Fruit fly (Drosophila melanogaster) whole organism, pupa: ENCODE measurements around the gene Ccz1.

Experiments used
- CG12605 ChIP-seq: fragments of 200-800 bp; sonication (Bioruptor generic); IDR thresholded peaks from 2 replicates; pipeline ENCODE4 v1.3.6; 2022; ENCODE audit warnings: missing biosample characterization, missing genetic modification characterization
- CG13204 ChIP-seq: fragments of 200-800 bp; sonication (Bioruptor generic); optimal IDR thresholded peaks from 2 replicates; lab custom pipeline; 2018; ENCODE audit warnings: missing biosample characterization, mild to moderate bottlenecking, missing genetic modification characterization, moderate library complexity
- CG14655 ChIP-seq: fragments of 200-800 bp; sonication (Bioruptor generic); optimal IDR thresholded peaks from 3 replicates; lab custom pipeline; 2017; ENCODE audit warnings: mild to moderate bottlenecking, missing biosample characterization, missing genetic modification reagents, missing genetic modification characterization
- CG15710 ChIP-seq: fragments of 200-800 bp; sonication (Bioruptor generic); optimal IDR thresholded peaks from 2 replicates; lab custom pipeline; 2018; ENCODE audit warnings: missing biosample characterization, mild to moderate bottlenecking, missing genetic modification characterization, moderate library complexity
- CG17806 ChIP-seq: fragments of 200-800 bp; sonication (Bioruptor generic); optimal IDR thresholded peaks from 2 replicates; lab custom pipeline; 2018; ENCODE audit warnings: missing biosample characterization, mild to moderate bottlenecking, missing genetic modification characterization, moderate library complexity
- CG32121 ChIP-seq: fragments of 200-800 bp; sonication (Bioruptor generic); IDR thresholded peaks from 2 replicates; pipeline ENCODE4 v1.3.6; 2022; ENCODE audit warnings: missing biosample characterization, missing genetic modification characterization
- CG4496 ChIP-seq: fragments of 200-800 bp; sonication (Bioruptor generic); IDR thresholded peaks from 3 replicates; pipeline ENCODE4 v1.3.6; 2022; ENCODE audit warnings: missing biosample characterization, missing genetic modification characterization
- CG8159 ChIP-seq: fragments of 200-800 bp; sonication (Bioruptor generic); optimal IDR thresholded peaks from 3 replicates; lab custom pipeline; 2018; ENCODE audit warnings: missing biosample characterization, mild to moderate bottlenecking, missing genetic modification characterization, moderate library complexity
- CG9948 ChIP-seq: fragments of 200-800 bp; sonication (Bioruptor generic); optimal IDR thresholded peaks from 2 replicates; lab custom pipeline; 2018; ENCODE audit warnings: missing biosample characterization, mild to moderate bottlenecking, missing genetic modification characterization, moderate library complexity
- D1 ChIP-seq: fragments of 200-800 bp; sonication (Bioruptor generic); optimal IDR thresholded peaks from 2 replicates; lab custom pipeline; 2018; ENCODE audit warnings: missing biosample characterization, mild to moderate bottlenecking, missing genetic modification characterization, moderate library complexity
- EcR ChIP-seq: fragments of 200-800 bp; sonication (Bioruptor generic); optimal IDR thresholded peaks from 3 replicates; lab custom pipeline; 2019; ENCODE audit warnings: missing biosample characterization, missing genetic modification characterization, mild to moderate bottlenecking, moderate library complexity, missing genetic modification reagents
- Ets98B ChIP-seq: fragments of 200-800 bp; sonication (Bioruptor generic); IDR thresholded peaks from 2 replicates; pipeline ENCODE4 v1.3.6; 2022; ENCODE audit warnings: missing biosample characterization, missing genetic modification characterization
- Pif1A ChIP-seq: fragments of 200-800 bp; sonication (Bioruptor generic); optimal IDR thresholded peaks from 3 replicates; lab custom pipeline; 2016; ENCODE audit warnings: missing biosample characterization, missing genetic modification characterization
- rn ChIP-seq: fragments of 200-800 bp; sonication (Bioruptor generic); IDR thresholded peaks from 2 replicates; pipeline ENCODE4 v1.3.6; 2022; ENCODE audit warnings: missing biosample characterization, missing genetic modification characterization

- no peak for TF ChIP-seq Ets98B
- TF ChIP-seq EcR (GFP tag; lab: Kevin White, UChicago): no peak
- TF ChIP-seq CG12605: no peak
- no peak for TF ChIP-seq CG4496 (GFP tag; lab: Robert Waterston, UW)
- TF ChIP-seq CG17806: no peak
- TF ChIP-seq Pif1A (GFP tag; lab: Kevin White, UChicago): no peak
- TF ChIP-seq CG14655 (GFP tag; lab: Kevin White, UChicago): no peak
- no peak for TF ChIP-seq rn
- no peak for TF ChIP-seq CG9948 (tag; lab: Kevin White, UChicago)
- TF ChIP-seq CG8159 (tag; lab: Kevin White, UChicago): no peak
- peak; percentile 44 for TF ChIP-seq D1
- TF ChIP-seq CG13204 (GFP tag; lab: Kevin White, UChicago): no peak
- TF ChIP-seq CG32121 (GFP tag; lab: Robert Waterston, UW): no peak
- no peak for TF ChIP-seq CG15710 (tag; lab: Kevin White, UChicago)
These were observed 48.5 kb upstream of the Ccz1 start, which contains the start of gene CG10853 for dm6 chr3L:3947301-3947941.
